Worm (Caenorhabditis elegans): ENCODE data around the gene C18H9.1.

DNA sequence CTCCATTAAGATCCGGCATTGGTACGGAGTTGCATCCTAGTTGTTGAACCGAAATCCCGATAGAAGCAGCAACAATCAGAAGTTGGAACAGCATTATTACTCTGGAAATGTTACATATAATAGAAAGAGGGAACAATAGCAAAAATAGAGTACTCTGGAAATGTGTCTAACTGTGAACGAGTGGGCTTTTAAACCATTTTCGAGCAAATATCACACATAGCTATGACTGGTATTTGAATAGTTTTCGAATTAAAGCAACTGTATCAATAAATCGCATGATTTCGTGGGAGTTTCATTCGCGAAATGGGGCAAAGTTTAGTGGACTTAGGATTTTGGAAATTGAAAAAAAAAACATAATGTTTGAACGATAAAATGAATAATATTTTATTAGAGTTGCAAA lies 50.5 kb downstream of the C18H9.1 start, which contains the start of gene F41G3.10:
- TF ChIP-seq ama-1 (optimal IDR thresholded peaks at IDR 0.05) = no peak
- TF ChIP-seq F13C5.2 (tag; optimal IDR thresholded peaks at IDR 0.05) = no peak
- no peak for TF ChIP-seq hmbx-1 (tag; optimal IDR thresholded peaks at IDR 0.05)
- no peak for TF ChIP-seq tra-4 (tag; optimal IDR thresholded peaks at IDR 0.05)
- TF ChIP-seq ceh-13 (GFP tag; optimal IDR thresholded peaks at IDR 0.05) = no peak
- no peak for TF ChIP-seq ets-7 (tag; optimal IDR thresholded peaks at IDR 0.05)
- TF ChIP-seq aly-1 (tag; optimal IDR thresholded peaks at IDR 0.05) = no peak
- TF ChIP-seq tbx-11 (GFP tag; IDR thresholded peaks at IDR 0.05) = no peak
- no peak for TF ChIP-seq B0310.2 (tag; optimal IDR thresholded peaks at IDR 0.05)
- TF ChIP-seq tbx-37 (GFP tag; conservative IDR thresholded peaks at IDR 0.05) = no peak
- no peak for TF ChIP-seq hnd-1 (tag; optimal IDR thresholded peaks at IDR 0.05)
- TF ChIP-seq scrt-1 (GFP tag; IDR thresholded peaks at IDR 0.05) = no peak
- TF ChIP-seq ceh-36 (tag; optimal IDR thresholded peaks at IDR 0.05) = no peak
- no peak for TF ChIP-seq pes-1 (GFP tag; IDR thresholded peaks at IDR 0.05)

Data from whole organism, early embryonic.